Worm (Caenorhabditis elegans) whole organism, midembryonic: Measurements from ENCODE around the gene srlf-12.

Experiments used
- cog-1 ChIP-seq: sonication (generic microtip); optimal IDR thresholded peaks from 2 replicates; lab custom pipeline; 2016; ENCODE audit warnings: missing genetic modification characterization, missing compliant biosample characterization
- med-1 ChIP-seq: sonication (generic microtip); optimal IDR thresholded peaks from 2 replicates; lab custom pipeline; 2017; ENCODE audit warnings: missing genetic modification characterization, mild to moderate bottlenecking, missing compliant biosample characterization, antibody characterized with exemption, missing genetic modification reagents; ENCODE audit not compliant: insufficient read depth
- ref-1 ChIP-seq: fragments of 200-800 bp; sonication (Bioruptor generic); conservative IDR thresholded peaks from 2 replicates; pipeline ENCODE4 v1.3.6; 2022; ENCODE audit warnings: missing genetic modification reagents, missing genetic modification characterization, missing compliant biosample characterization
- tab-1 ChIP-seq: fragments of 200-800 bp; sonication (Bioruptor generic); IDR thresholded peaks from 2 replicates; pipeline ENCODE4 v1.3.6; 2022; ENCODE audit warnings: missing genetic modification characterization, missing compliant biosample characterization
- ztf-29 ChIP-seq: fragments of 200-800 bp; sonication (Bioruptor generic); IDR thresholded peaks from 2 replicates; pipeline ENCODE4 v1.3.6; 2022; ENCODE audit warnings: missing genetic modification reagents, missing genetic modification characterization, missing compliant biosample characterization

DNA sequence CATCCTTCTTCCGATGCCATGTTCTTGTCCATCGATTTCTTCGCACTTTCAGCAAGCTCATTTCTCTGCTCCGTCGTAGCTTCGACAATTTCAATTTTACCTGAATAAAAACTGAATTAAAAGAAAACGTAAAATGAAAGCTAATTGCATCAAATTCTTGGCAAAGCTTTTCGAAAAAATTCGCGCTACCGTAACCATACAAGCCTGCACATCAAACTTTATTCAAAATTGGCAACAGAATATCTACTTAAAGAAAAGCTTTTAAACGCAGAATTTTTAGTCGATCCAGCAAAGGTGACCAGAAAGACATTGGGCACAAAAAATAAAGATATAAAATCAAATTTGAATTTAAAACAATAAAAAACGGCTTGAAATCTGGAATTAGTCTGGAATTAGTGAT is 49.7 kb downstream of the srlf-12 start:
- TF ChIP-seq med-1 (GFP tag; lab: Kevin White, UChicago) (no peak), cog-1 (tag; lab: Kevin White, UChicago) (no peak), tab-1 (GFP tag; lab: Robert Waterston, UW) (no peak), ref-1 (no peak), ztf-29 (GFP tag; lab: Robert Waterston, UW) (no peak)
